Fruit fly (Drosophila melanogaster): ENCODE measurements around the gene Had1.

Gene Had1

DNA sequence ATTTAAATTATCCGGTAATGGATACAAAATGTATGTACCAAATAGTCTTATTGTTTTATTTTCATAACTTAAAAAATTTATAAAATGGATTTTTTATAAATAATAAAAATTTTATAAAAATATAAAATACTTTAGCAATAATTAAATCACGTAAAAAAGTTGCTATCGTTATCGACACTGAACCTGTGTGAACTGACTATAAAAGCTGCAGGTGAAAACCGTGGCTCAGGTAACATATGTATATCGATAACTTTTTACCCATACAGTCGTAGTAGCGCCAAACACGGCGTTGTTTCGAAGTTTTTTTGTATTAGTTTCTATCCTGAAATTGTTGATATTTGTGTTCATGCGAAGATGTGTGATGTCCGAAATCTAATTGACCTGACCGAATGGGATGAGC, 4.8 kb downstream of the Had1 start, which contains the start of gene CG3679 (continued):
- peak; percentile 61 for TF ChIP-seq tna (GFP tag; IDR thresholded peaks at IDR 0.05; ENCODE audit: partially characterized antibody)

DNA sequence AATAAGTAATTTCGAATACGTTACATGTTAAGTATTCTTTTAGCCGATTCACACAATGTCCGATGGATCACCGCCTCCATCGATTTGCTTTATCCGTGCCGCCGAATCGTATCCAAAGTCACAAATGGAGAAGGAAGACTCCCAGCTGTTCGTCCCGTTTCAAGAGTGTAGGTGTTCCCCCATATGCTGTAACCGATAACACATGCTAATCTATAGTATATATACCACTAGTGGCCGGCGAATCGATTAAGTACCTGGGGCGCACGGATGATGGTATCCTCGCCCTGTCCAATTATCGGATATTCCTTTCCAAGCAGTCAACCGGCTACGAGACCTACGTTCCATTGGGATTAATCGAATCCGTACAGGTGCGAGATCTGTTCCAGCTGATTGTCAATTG, 10.8 kb downstream of the Had1 start, which contains the start of gene ERp44:
ERp44 (minus strand) TSS at position 101 of the 400 bp plus-strand sequence.
- no peak for TF ChIP-seq Six4 (GFP tag; optimal IDR thresholded peaks at IDR 0.05)
- TF ChIP-seq bbx (GFP tag; IDR thresholded peaks at IDR 0.05; ENCODE audit: partially characterized antibody), result no peak
- TF ChIP-seq CG7839 (tag; optimal IDR thresholded peaks at IDR 0.05), result no peak
- TF ChIP-seq tna (GFP tag; IDR thresholded peaks at IDR 0.05; ENCODE audit: partially characterized antibody), result no peak
- no peak for TF ChIP-seq lab (GFP tag; optimal IDR thresholded peaks at IDR 0.05)
- TF ChIP-seq gro (GFP tag; optimal IDR thresholded peaks at IDR 0.05), result no peak

DNA sequence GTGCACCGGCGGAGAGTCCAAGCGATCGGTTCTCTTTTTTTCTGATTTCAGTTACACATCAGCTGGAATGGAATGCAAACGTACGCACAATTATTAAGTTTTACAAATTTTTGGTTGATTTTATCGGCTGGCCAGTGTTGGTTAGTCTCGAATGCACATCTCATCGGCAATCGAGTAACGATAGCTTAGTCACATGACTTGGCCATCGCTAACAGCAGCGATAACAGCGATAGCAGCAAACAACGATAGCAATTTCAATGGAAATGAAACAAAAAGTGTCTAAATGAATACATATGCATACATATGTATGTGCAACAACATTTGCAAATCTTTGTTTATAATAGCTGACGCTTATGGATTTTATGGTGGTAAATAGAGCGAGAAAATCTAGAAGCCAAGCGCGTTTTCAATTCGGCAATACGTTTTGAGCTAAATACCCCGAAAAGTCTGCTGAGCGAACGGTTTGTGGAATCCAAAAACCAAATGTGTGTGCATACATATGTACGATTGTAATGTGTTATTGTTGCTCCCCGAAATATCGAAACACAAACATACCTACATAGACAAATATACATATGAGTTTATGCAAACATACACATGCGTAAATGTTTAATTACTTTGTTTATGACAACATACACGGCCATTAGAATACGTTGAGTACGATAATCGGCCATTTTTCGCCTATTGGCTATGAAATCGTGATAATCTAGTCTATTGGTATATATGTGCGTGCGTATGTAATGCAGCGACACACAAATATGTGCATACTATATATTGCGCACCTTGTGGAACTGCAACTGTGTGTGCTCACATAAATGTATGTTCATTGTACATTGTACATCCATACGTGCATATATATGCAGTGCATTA, 11.8 kb downstream of the Had1 start, which contains the start of gene CG3632:
CG3632 (plus strand) TSS at position 249 of the 870 bp plus-strand sequence.
- TF ChIP-seq al (GFP tag; IDR thresholded peaks at IDR 0.05) (0 out of 2 replicates have a peak, but pooled peaks have one; percentile 10), nerfin-2 (GFP tag; IDR thresholded peaks at IDR 0.05; ENCODE audit: partially characterized antibody) (peak; percentile 84), CG3838 (GFP tag; optimal IDR thresholded peaks at IDR 0.05) (peak; percentile 92), rib (GFP tag; IDR thresholded peaks at IDR 0.05) (peak; percentile 61; the same call in 1 of the 2 replicates), CG18599 (GFP tag; optimal IDR thresholded peaks at IDR 0.05) (no peak), ssp (GFP tag; IDR thresholded peaks at IDR 0.05) (peak; percentile 30; the same call in 1 of the 2 replicates), Elba2 (GFP tag; optimal IDR thresholded peaks at IDR 0.05) (peak; percentile 89), gcm2 (GFP tag; optimal IDR thresholded peaks at IDR 0.05) (peak; percentile 26), NC2β (GFP tag; optimal IDR thresholded peaks at IDR 0.05) (peak; percentile 27), CG8290 (GFP tag; optimal IDR thresholded peaks at IDR 0.05) (peak; percentile 17), CG8290 (tag; optimal IDR thresholded peaks at IDR 0.05) (peak in 1 of 2 experiments; percentile 81), CG13624 (GFP tag; optimal IDR thresholded peaks at IDR 0.05) (peak; percentile 56), CG8359 (GFP tag; optimal IDR thresholded peaks at IDR 0.05; ENCODE audit: borderline replicate concordance) (no peak), CG7372 (GFP tag; IDR thresholded peaks at IDR 0.05) (peak; percentile 49; the same call in 1 of the 2 replicates), Bgb (GFP tag; IDR thresholded peaks at IDR 0.05; ENCODE audit: partially characterized antibody) (peak; percentile 92), jumu (GFP tag; optimal IDR thresholded peaks at IDR 0.05) (peak; percentile 19), chinmo (GFP tag; IDR thresholded peaks at IDR 0.05; ENCODE audit: partially characterized antibody) (peak; percentile 88; the same call in 3 of the 4 replicates), H15 (GFP tag; IDR thresholded peaks at IDR 0.05) (no peak), Lhr (GFP tag; optimal IDR thresholded peaks at IDR 0.05) (peak; percentile 12), CG3281 (GFP tag; optimal IDR thresholded peaks at IDR 0.05) (peak; percentile 23), CG11093 (GFP tag; IDR thresholded peaks at IDR 0.05) (no peak), CG34224 (GFP tag; IDR thresholded peaks at IDR 0.05; ENCODE audit: partially characterized antibody) (peak; percentile 78), pho (GFP tag; optimal IDR thresholded peaks at IDR 0.05) (peak; percentile 32), ERR (GFP tag; optimal IDR thresholded peaks at IDR 0.05) (peak; percentile 49), yki (optimal IDR thresholded peaks at IDR 0.05) (no peak), gt (GFP tag; IDR thresholded peaks at IDR 0.05) (no peak), CG4617 (GFP tag; optimal IDR thresholded peaks at IDR 0.05; ENCODE audit: borderline replicate concordance) (peak; percentile 71), CG8478 (optimal IDR thresholded peaks at IDR 0.05) (no peak), HmgZ (tag; optimal IDR thresholded peaks at IDR 0.05) (peak; percentile 56), CG17912 (GFP tag; optimal IDR thresholded peaks at IDR 0.05) (peak; percentile 67), Opbp (GFP tag; IDR thresholded peaks at IDR 0.05; ENCODE audit: partially characterized antibody) (peak; percentile 89), lov (optimal IDR thresholded peaks at IDR 0.05) (no peak), lov (GFP tag; IDR thresholded peaks at IDR 0.05) (no peak), esg (GFP tag; conservative IDR thresholded peaks at IDR 0.05) (no peak), CG4424 (GFP tag; optimal IDR thresholded peaks at IDR 0.05) (no peak), chm (GFP tag; IDR thresholded peaks at IDR 0.05) (no peak), Rfx (GFP tag; IDR thresholded peaks at IDR 0.05) (peak; percentile 79), Trl (optimal IDR thresholded peaks at IDR 0.05) (no peak), Trl (GFP tag; optimal IDR thresholded peaks at IDR 0.05) (peak; percentile 44), ftz-f1 (GFP tag; optimal IDR thresholded peaks at IDR 0.05) (peak; percentile 1)

Measured in whole organism, embryonic.